Worm (Caenorhabditis elegans): ENCODE measurements around the gene Y32F6A.5.

Gene Y32F6A.5

ce11 chrV:10485389-10485788 lies 32.0 kb upstream of the Y32F6A.5 start:
- TF ChIP-seq ama-1 (optimal IDR thresholded peaks at IDR 0.05) (no peak), hmbx-1 (tag; optimal IDR thresholded peaks at IDR 0.05) (no peak), hnd-1 (tag; optimal IDR thresholded peaks at IDR 0.05) (no peak), ceh-13 (GFP tag; optimal IDR thresholded peaks at IDR 0.05) (no peak), B0310.2 (tag; optimal IDR thresholded peaks at IDR 0.05) (no peak), ceh-36 (tag; optimal IDR thresholded peaks at IDR 0.05) (no peak), hmg-4 (GFP tag; optimal IDR thresholded peaks at IDR 0.05) (no peak), tra-4 (tag; optimal IDR thresholded peaks at IDR 0.05) (no peak), flt-1 (GFP tag; IDR thresholded peaks at IDR 0.05) (no peak), tbx-37 (GFP tag; conservative IDR thresholded peaks at IDR 0.05) (no peak), sea-1 (GFP tag; conservative IDR thresholded peaks at IDR 0.05) (no peak), aly-1 (tag; optimal IDR thresholded peaks at IDR 0.05) (no peak), ets-7 (tag; optimal IDR thresholded peaks at IDR 0.05) (no peak), F13C5.2 (tag; optimal IDR thresholded peaks at IDR 0.05) (no peak), pes-1 (GFP tag; IDR thresholded peaks at IDR 0.05) (no peak), tbx-11 (GFP tag; IDR thresholded peaks at IDR 0.05) (no peak), scrt-1 (GFP tag; IDR thresholded peaks at IDR 0.05) (no peak)

ce11 chrV:10484640-10485039 lies 31.2 kb upstream of the Y32F6A.5 start, which contains the start of gene Y32F6B.1:
TSS of gene Y32F6B.1 (minus strand) at chrV:10484740.
- TF ChIP-seq tra-4 (tag; optimal IDR thresholded peaks at IDR 0.05) = no peak
- no peak for TF ChIP-seq tbx-37 (GFP tag; conservative IDR thresholded peaks at IDR 0.05)
- no peak for TF ChIP-seq ama-1 (optimal IDR thresholded peaks at IDR 0.05)
- no peak for TF ChIP-seq F13C5.2 (tag; optimal IDR thresholded peaks at IDR 0.05)
- no peak for TF ChIP-seq ceh-13 (GFP tag; optimal IDR thresholded peaks at IDR 0.05)
- no peak for TF ChIP-seq pes-1 (GFP tag; IDR thresholded peaks at IDR 0.05)
- no peak for TF ChIP-seq flt-1 (GFP tag; IDR thresholded peaks at IDR 0.05)
- no peak for TF ChIP-seq hmg-4 (GFP tag; optimal IDR thresholded peaks at IDR 0.05)
- no peak for TF ChIP-seq ceh-36 (tag; optimal IDR thresholded peaks at IDR 0.05)
- no peak for TF ChIP-seq hnd-1 (tag; optimal IDR thresholded peaks at IDR 0.05)
- no peak for TF ChIP-seq sea-1 (GFP tag; conservative IDR thresholded peaks at IDR 0.05)

- TF ChIP-seq tbx-11 (GFP tag; IDR thresholded peaks at IDR 0.05) (no peak), hnd-1 (tag; optimal IDR thresholded peaks at IDR 0.05) (no peak), hmbx-1 (tag; optimal IDR thresholded peaks at IDR 0.05) (no peak), ceh-13 (GFP tag; optimal IDR thresholded peaks at IDR 0.05) (no peak), ama-1 (optimal IDR thresholded peaks at IDR 0.05) (no peak), ets-7 (tag; optimal IDR thresholded peaks at IDR 0.05) (no peak), flt-1 (GFP tag; IDR thresholded peaks at IDR 0.05) (no peak), F13C5.2 (tag; optimal IDR thresholded peaks at IDR 0.05) (no peak), tra-4 (tag; optimal IDR thresholded peaks at IDR 0.05) (no peak), sea-1 (GFP tag; conservative IDR thresholded peaks at IDR 0.05) (no peak), ceh-36 (tag; optimal IDR thresholded peaks at IDR 0.05) (no peak), hmg-4 (GFP tag; optimal IDR thresholded peaks at IDR 0.05) (no peak), aly-1 (tag; optimal IDR thresholded peaks at IDR 0.05) (no peak)
Observed at ce11 chrV:10483995-10484394, 30.6 kb upstream of the Y32F6A.5 start.

DNA sequence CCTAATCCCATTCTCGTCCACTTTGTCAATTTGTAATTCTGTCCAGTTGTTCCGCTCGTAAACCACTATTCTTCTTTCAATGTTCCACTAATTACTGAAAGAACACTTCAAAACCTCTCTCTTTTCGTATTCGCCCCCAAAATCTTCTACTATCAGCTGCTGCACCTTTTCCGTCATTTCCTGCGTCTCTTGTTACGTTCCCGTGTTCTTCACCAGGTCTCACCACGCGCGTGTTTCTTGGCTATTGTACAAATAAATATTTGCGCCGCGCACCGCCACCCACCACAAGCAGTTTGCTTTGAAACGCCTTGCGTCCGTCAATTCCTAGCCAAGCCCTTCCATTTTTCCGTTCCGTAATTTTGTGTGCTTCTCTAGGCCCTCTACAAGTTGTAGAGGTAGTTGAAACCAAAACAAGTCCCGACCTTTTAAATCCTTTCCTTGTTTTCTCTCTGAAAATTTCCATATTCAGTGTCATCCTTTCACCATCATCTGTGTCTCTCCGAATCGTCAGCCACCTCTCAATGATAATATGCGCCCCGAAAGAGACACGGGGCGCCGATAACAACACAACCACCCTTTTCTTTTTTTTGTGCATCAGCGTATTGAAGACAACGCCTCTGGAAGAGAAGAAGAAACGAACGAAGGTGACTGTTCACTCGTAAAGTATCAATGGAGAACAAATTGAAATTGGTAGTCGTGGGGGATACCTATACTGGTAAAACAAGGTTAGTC lies 24.9 kb upstream of the Y32F6A.5 start, which contains the start of the genes crp-1 and Y32F6B.9:
Gene crp-1, plus strand, starts transcription at position 468 of the 732 bp plus-strand sequence.
Gene Y32F6B.9, plus strand, starts transcription at position 603 of the 732 bp plus-strand sequence.
- no peak for TF ChIP-seq hmg-4 (GFP tag; optimal IDR thresholded peaks at IDR 0.05)
- TF ChIP-seq tbx-37 (GFP tag; conservative IDR thresholded peaks at IDR 0.05) = no peak
- no peak for TF ChIP-seq scrt-1 (GFP tag; IDR thresholded peaks at IDR 0.05)
- TF ChIP-seq tra-4 (tag; optimal IDR thresholded peaks at IDR 0.05) = no peak
- TF ChIP-seq ceh-13 (GFP tag; optimal IDR thresholded peaks at IDR 0.05) = no peak
- no peak for TF ChIP-seq hmbx-1 (tag; optimal IDR thresholded peaks at IDR 0.05)
- no peak for TF ChIP-seq flt-1 (GFP tag; IDR thresholded peaks at IDR 0.05)
- no peak for TF ChIP-seq hnd-1 (tag; optimal IDR thresholded peaks at IDR 0.05)
- TF ChIP-seq pes-1 (GFP tag; IDR thresholded peaks at IDR 0.05) = no peak
- TF ChIP-seq ceh-36 (tag; optimal IDR thresholded peaks at IDR 0.05) = no peak
- no peak for TF ChIP-seq F13C5.2 (tag; optimal IDR thresholded peaks at IDR 0.05)
- TF ChIP-seq tbx-11 (GFP tag; IDR thresholded peaks at IDR 0.05) = no peak
- no peak for TF ChIP-seq ama-1 (optimal IDR thresholded peaks at IDR 0.05)
- no peak for TF ChIP-seq sea-1 (GFP tag; conservative IDR thresholded peaks at IDR 0.05)
- TF ChIP-seq B0310.2 (tag; optimal IDR thresholded peaks at IDR 0.05) = no peak
- no peak for TF ChIP-seq ets-7 (tag; optimal IDR thresholded peaks at IDR 0.05)

ce11 chrV:10476864-10477443 lies 23.5 kb upstream of the Y32F6A.5 start:
- TF ChIP-seq ceh-36 (tag; optimal IDR thresholded peaks at IDR 0.05) (no peak), sea-1 (GFP tag; conservative IDR thresholded peaks at IDR 0.05) (no peak), pes-1 (GFP tag; IDR thresholded peaks at IDR 0.05) (no peak), B0310.2 (tag; optimal IDR thresholded peaks at IDR 0.05) (no peak), ets-7 (tag; optimal IDR thresholded peaks at IDR 0.05) (no peak), tra-4 (tag; optimal IDR thresholded peaks at IDR 0.05) (no peak), hmbx-1 (tag; optimal IDR thresholded peaks at IDR 0.05) (no peak), hnd-1 (tag; optimal IDR thresholded peaks at IDR 0.05) (no peak), scrt-1 (GFP tag; IDR thresholded peaks at IDR 0.05) (no peak), tbx-37 (GFP tag; conservative IDR thresholded peaks at IDR 0.05) (no peak)

ce11 chrV:10475421-10475820 lies 22.0 kb upstream of the Y32F6A.5 start:
- no peak for TF ChIP-seq pes-1 (GFP tag; IDR thresholded peaks at IDR 0.05)
- TF ChIP-seq ceh-13 (GFP tag; optimal IDR thresholded peaks at IDR 0.05) = no peak
- no peak for TF ChIP-seq aly-1 (tag; optimal IDR thresholded peaks at IDR 0.05)
- no peak for TF ChIP-seq hmg-4 (GFP tag; optimal IDR thresholded peaks at IDR 0.05)
- TF ChIP-seq tbx-11 (GFP tag; IDR thresholded peaks at IDR 0.05) = no peak
- TF ChIP-seq flt-1 (GFP tag; IDR thresholded peaks at IDR 0.05) = no peak
- TF ChIP-seq ets-7 (tag; optimal IDR thresholded peaks at IDR 0.05) = no peak

ce11 chrV:10474040-10474439 lies 20.6 kb upstream of the Y32F6A.5 start:
- TF ChIP-seq flt-1 (GFP tag; IDR thresholded peaks at IDR 0.05) (no peak), B0310.2 (tag; optimal IDR thresholded peaks at IDR 0.05) (no peak), hmbx-1 (tag; optimal IDR thresholded peaks at IDR 0.05) (no peak), sea-1 (GFP tag; conservative IDR thresholded peaks at IDR 0.05) (no peak), hmg-4 (GFP tag; optimal IDR thresholded peaks at IDR 0.05) (no peak), pes-1 (GFP tag; IDR thresholded peaks at IDR 0.05) (no peak), tbx-37 (GFP tag; conservative IDR thresholded peaks at IDR 0.05) (no peak), F13C5.2 (tag; optimal IDR thresholded peaks at IDR 0.05) (no peak), ceh-13 (GFP tag; optimal IDR thresholded peaks at IDR 0.05) (no peak), tbx-11 (GFP tag; IDR thresholded peaks at IDR 0.05) (no peak), hnd-1 (tag; optimal IDR thresholded peaks at IDR 0.05) (no peak), scrt-1 (GFP tag; IDR thresholded peaks at IDR 0.05) (no peak), tra-4 (tag; optimal IDR thresholded peaks at IDR 0.05) (no peak), ets-7 (tag; optimal IDR thresholded peaks at IDR 0.05) (no peak)

All from whole organism, early embryonic.